Worm (Caenorhabditis elegans) whole organism, L4 larva: ENCODE measurements around the gene Y37H2A.7.
A peak's percentile ranks its signal among the peaks of the same experiment; 100 is the strongest.

Source experiments
- F26F4.8 ChIP-seq: fragments of 200-800 bp; sonication (Bioruptor generic); conservative IDR thresholded peaks from 2 replicates; pipeline ENCODE4 v1.3.6; 2022; ENCODE audit warnings: missing genetic modification characterization, missing compliant biosample characterization
- T26A8.4 ChIP-seq: fragments of 200-800 bp; sonication (Bioruptor generic); IDR thresholded peaks from 2 replicates; pipeline ENCODE4 v1.3.6; 2022; ENCODE audit warnings: missing genetic modification characterization, missing compliant biosample characterization
- Y5F2A.4 ChIP-seq: fragments of 200-800 bp; sonication (Bioruptor generic); optimal IDR thresholded peaks from 2 replicates; lab custom pipeline; 2018; ENCODE audit warnings: mild to moderate bottlenecking, missing genetic modification characterization, missing compliant biosample characterization
- Y75B8A.6 ChIP-seq: fragments of 200-800 bp; sonication (Bioruptor generic); IDR thresholded peaks from 2 replicates; pipeline ENCODE4 v1.3.6; 2022; ENCODE audit warnings: missing genetic modification reagents, missing genetic modification characterization, missing compliant biosample characterization
- aha-1 ChIP-seq: fragments of 150-350 bp; peaks from one replicate; lab custom pipeline; 2014; ENCODE audit warnings: missing biosample characterization, missing genetic modification characterization
- ama-1 ChIP-seq: fragments of 150-350 bp; optimal IDR thresholded peaks from 2 replicates; lab custom pipeline; 2014; ENCODE audit warnings: inconsistent platforms, mixed read lengths
- arid-1 ChIP-seq: fragments of 200-800 bp; sonication (Bioruptor generic); conservative IDR thresholded peaks from 2 replicates; pipeline ENCODE4 v1.3.6; 2022; ENCODE audit warnings: missing genetic modification reagents, missing genetic modification characterization, missing compliant biosample characterization
- attf-4 ChIP-seq: sonication (generic microtip); optimal IDR thresholded peaks from 3 replicates; lab custom pipeline; 2017; ENCODE audit warnings: missing biosample characterization, missing genetic modification characterization
- ceh-20 ChIP-seq: fragments of 200-800 bp; sonication (Bioruptor generic); IDR thresholded peaks from 2 replicates; pipeline ENCODE4 v1.3.6; 2022; ENCODE audit warnings: missing genetic modification reagents, missing genetic modification characterization, missing compliant biosample characterization
- ceh-28 ChIP-seq: fragments of 150-350 bp; optimal IDR thresholded peaks from 2 replicates; lab custom pipeline; 2014; ENCODE audit warnings: missing biosample characterization, missing genetic modification reagents, missing genetic modification characterization
- ctbp-1 ChIP-seq: fragments of 200-800 bp; sonication (Bioruptor generic); IDR thresholded peaks from 2 replicates; pipeline ENCODE4 v1.3.6; 2022; ENCODE audit warnings: missing genetic modification reagents, missing genetic modification characterization, missing compliant biosample characterization
- dmd-8 ChIP-seq: fragments of 200-800 bp; sonication (Bioruptor generic); IDR thresholded peaks from 2 replicates; pipeline ENCODE4 v1.3.6; 2022; ENCODE audit warnings: missing genetic modification characterization, missing compliant biosample characterization
- duxl-1 ChIP-seq: sonication (generic microtip); optimal IDR thresholded peaks from 2 replicates; lab custom pipeline; 2016; ENCODE audit warnings: mild to moderate bottlenecking, missing genetic modification characterization, moderate library complexity, missing compliant biosample characterization; ENCODE audit not compliant: poor library complexity
- fos-1 ChIP-seq: fragments of 150-350 bp; optimal IDR thresholded peaks from 2 replicates; lab custom pipeline; 2014; ENCODE audit warnings: missing biosample characterization, missing genetic modification characterization
- hlh-11 ChIP-seq: fragments of 200-800 bp; sonication (Bioruptor generic); optimal IDR thresholded peaks from 2 replicates; lab custom pipeline; 2018; ENCODE audit warnings: mild to moderate bottlenecking, missing genetic modification characterization, missing compliant biosample characterization
- hlh-30 ChIP-seq: sonication (generic microtip); optimal IDR thresholded peaks from 2 replicates; lab custom pipeline; 2017; ENCODE audit warnings: antibody characterized with exemption, mild to moderate bottlenecking, missing genetic modification characterization, missing compliant biosample characterization; ENCODE audit not compliant: insufficient read depth
- lin-15B ChIP-seq: fragments of 150-350 bp; sonication (generic microtip); optimal IDR thresholded peaks from 3 replicates; lab custom pipeline; 2014; ENCODE audit warnings: missing biosample characterization, missing genetic modification characterization
- lin-38 ChIP-seq: fragments of 200-800 bp; sonication (Bioruptor generic); IDR thresholded peaks from 2 replicates; pipeline ENCODE4 v1.3.6; 2022; ENCODE audit warnings: missing genetic modification reagents, missing genetic modification characterization, missing compliant biosample characterization
- lin-39 ChIP-seq: fragments of 150-350 bp; optimal IDR thresholded peaks from 2 replicates; lab custom pipeline; 2014; ENCODE audit warnings: missing biosample characterization, missing genetic modification reagents, missing genetic modification characterization
- madf-9 ChIP-seq: fragments of 200-800 bp; sonication (Bioruptor generic); conservative IDR thresholded peaks from 2 replicates; pipeline ENCODE4 v1.3.6; 2022; ENCODE audit warnings: missing genetic modification reagents, missing genetic modification characterization, missing compliant biosample characterization
- nhr-11 ChIP-seq: fragments of 150-350 bp; optimal IDR thresholded peaks from 2 replicates; lab custom pipeline; 2014; ENCODE audit warnings: missing biosample characterization, missing genetic modification characterization
- nhr-111 ChIP-seq: fragments of 200-800 bp; sonication (Bioruptor generic); optimal IDR thresholded peaks from 2 replicates; lab custom pipeline; 2018; ENCODE audit warnings: mild to moderate bottlenecking, missing genetic modification characterization, missing compliant biosample characterization
- nhr-42 ChIP-seq: fragments of 200-800 bp; sonication (Bioruptor generic); IDR thresholded peaks from 2 replicates; pipeline ENCODE4 v1.3.6; 2022; ENCODE audit warnings: missing genetic modification characterization, missing compliant biosample characterization
- nhr-48 ChIP-seq: sonication (generic microtip); optimal IDR thresholded peaks from 2 replicates; lab custom pipeline; 2016; ENCODE audit warnings: mild to moderate bottlenecking, missing genetic modification characterization, missing compliant biosample characterization
- nhr-77 ChIP-seq: fragments of 150-350 bp; optimal IDR thresholded peaks from 2 replicates; lab custom pipeline; 2014; ENCODE audit warnings: missing biosample characterization, missing genetic modification characterization
- pha-4 ChIP-seq, 2 experiments: fragments of 150-350 bp in 1 of 2; fragments of 200-800 bp in 1 of 2; sonication (Bioruptor generic) in 1 of 2; IDR thresholded peaks in 1 of 2; optimal IDR thresholded peaks in 1 of 2; 2 replicates each; pipeline versions ENCODE4 v1.3.6 to Lab custom; 2014 to 2022; ENCODE audit warnings: missing genetic modification characterization in 2 of 2, missing genetic modification reagents in 2 of 2, missing biosample characterization in 1 of 2, missing compliant biosample characterization in 1 of 2
- set-16 ChIP-seq: fragments of 200-800 bp; sonication (Bioruptor generic); IDR thresholded peaks from 2 replicates; pipeline ENCODE4 v1.3.6; 2022; ENCODE audit warnings: missing genetic modification reagents, missing genetic modification characterization, missing compliant biosample characterization
- tra-1 ChIP-seq: fragments of 200-800 bp; sonication (Bioruptor generic); IDR thresholded peaks from 2 replicates; pipeline ENCODE4 v1.3.6; 2022; ENCODE audit warnings: missing genetic modification reagents, missing genetic modification characterization, missing compliant biosample characterization
- unc-39 ChIP-seq: sonication (generic microtip); optimal IDR thresholded peaks from 2 replicates; lab custom pipeline; 2017; ENCODE audit warnings: missing biosample characterization, missing genetic modification characterization
- unc-62 ChIP-seq, 3 experiments: fragments of 150-350 bp in 1 of 3; sonication (generic microtip); optimal IDR thresholded peaks in 2 of 3; peaks in 1 of 3; 1 replicate in 1 of 3; 2 replicates in 2 of 3; lab custom pipeline; 2014 to 2017; ENCODE audit warnings: missing biosample characterization in 3 of 3, missing genetic modification characterization in 3 of 3, missing genetic modification reagents in 3 of 3, missing genotype in 1 of 3
- vab-7 ChIP-seq: fragments of 200-800 bp; sonication (Bioruptor generic); IDR thresholded peaks from 2 replicates; pipeline ENCODE4 v1.3.6; 2022; ENCODE audit warnings: missing genetic modification reagents, missing genetic modification characterization, missing compliant biosample characterization

The Y37H2A.7 gene

ce11 chrV:18131049-18131448 lies 3.2 kb downstream of the Y37H2A.7 start, which contains the start of gene Y37H2A.12:
Gene Y37H2A.12 (minus strand): TSS chrV:18131129.
- TF ChIP-seq Y75B8A.6 (GFP tag; lab: Robert Waterston, UW), result no peak
- peak in 1 of 2 experiments; percentile 21 for TF ChIP-seq unc-62 (GFP tag; optimal IDR thresholded peaks at IDR 0.05 in 1 of 2; lab: Kevin White, UChicago)
- no peak for TF ChIP-seq unc-62 (tag; optimal IDR thresholded peaks at IDR 0.05; lab: Kevin White, UChicago)

- peak; percentile 76 for TF ChIP-seq ceh-28
Measured at ce11 chrV:18129663-18130272, 4.5 kb downstream of the Y37H2A.7 start.

DNA sequence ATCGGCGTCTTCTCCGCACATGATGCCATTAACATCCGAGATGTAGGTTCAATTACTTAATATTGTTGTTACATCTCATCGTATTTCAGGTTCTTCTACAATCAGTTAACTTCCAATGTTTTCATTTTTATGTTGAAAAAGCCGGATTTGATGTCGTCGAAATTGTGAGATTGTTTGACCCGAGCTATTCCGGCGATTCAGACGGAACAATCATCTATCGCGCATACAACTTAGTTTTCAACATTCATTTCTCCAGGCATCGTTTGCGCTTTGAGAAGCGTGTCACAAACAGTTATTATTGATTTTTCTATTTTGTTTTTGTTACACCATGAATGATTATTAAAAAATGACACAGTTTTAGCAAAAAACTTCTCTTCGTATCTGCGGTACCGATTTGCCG lies 5.7 kb downstream of the Y37H2A.7 start:
- TF ChIP-seq aha-1 (peak; percentile 91), nhr-42 (no peak)

ce11 chrV:18127192-18127591 lies 7.1 kb downstream of the Y37H2A.7 start, which contains the start of gene fbxa-211:
Gene fbxa-211 (plus strand): TSS chrV:18127519.
- TF ChIP-seq attf-4 (tag; lab: Kevin White, UChicago) (no peak), lin-15B (tag; lab: Kevin White, UChicago) (no peak), unc-39 (tag; lab: Kevin White, UChicago) (no peak), Y5F2A.4 (GFP tag; lab: Kevin White, UChicago) (no peak), ama-1 (lab: Kevin White, UChicago) (no peak), lin-38 (0 out of 2 replicates have a peak, but pooled peaks have one; percentile 21), dmd-8 (GFP tag; lab: Robert Waterston, UW) (no peak), arid-1 (GFP tag; lab: Robert Waterston, UW) (no peak), nhr-77 (tag; lab: Kevin White, UChicago) (no peak), aha-1 (peak; percentile 93), F26F4.8 (GFP tag; lab: Robert Waterston, UW) (no peak), vab-7 (GFP tag; lab: Robert Waterston, UW) (no peak)
- TF ChIP-seq, all 104 proteins: peak for 2

- TF ChIP-seq aha-1, result peak; percentile 34
- TF ChIP-seq pha-4 (GFP tag; IDR thresholded peaks at IDR 0.05; lab: Robert Waterston, UW), result no peak
- TF ChIP-seq pha-4 (tag; optimal IDR thresholded peaks at IDR 0.05; lab: Kevin White, UChicago), result no peak
Measured at ce11 chrV:18125075-18125474, 9.2 kb downstream of the Y37H2A.7 start, which contains the start of gene fbxa-210. Gene fbxa-210 (plus strand): TSS chrV:18125375.

- TF ChIP-seq nhr-48 (tag; lab: Kevin White, UChicago) (no peak), hlh-30 (tag; lab: Kevin White, UChicago) (no peak), tra-1 (GFP tag; lab: Robert Waterston, UW) (no peak), attf-4 (tag; lab: Kevin White, UChicago) (no peak), set-16 (GFP tag; lab: Robert Waterston, UW) (no peak), duxl-1 (tag; lab: Kevin White, UChicago) (no peak), fos-1 (tag; lab: Kevin White, UChicago) (no peak), ctbp-1 (GFP tag; lab: Robert Waterston, UW) (no peak), lin-39 (tag; lab: Kevin White, UChicago) (no peak), ceh-20 (GFP tag; lab: Robert Waterston, UW) (no peak), lin-15B (tag; lab: Kevin White, UChicago) (no peak), nhr-111 (GFP tag; lab: Kevin White, UChicago) (no peak), T26A8.4 (no peak), madf-9 (GFP tag; lab: Robert Waterston, UW) (no peak), nhr-11 (tag; lab: Kevin White, UChicago) (no peak), hlh-11 (tag; lab: Kevin White, UChicago) (no peak)
- TF ChIP-seq, all 104 proteins: peak for 0
Measured at ce11 chrV:18123639-18124038, 10.6 kb downstream of the Y37H2A.7 start, which contains the start of gene fbxa-107. Gene fbxa-107 (plus strand): TSS chrV:18123939.
